Worm (Caenorhabditis elegans): ENCODE data around the gene F09B12.5.

The F09B12.5 gene

ce11 chrX:15087752-15088151 is 3.3 kb downstream of the F09B12.5 start:
- TF ChIP-seq nhr-120 (GFP tag; IDR thresholded peaks at IDR 0.05) = no peak
- no peak for TF ChIP-seq lsl-1 (GFP tag; optimal IDR thresholded peaks at IDR 0.05)
- TF ChIP-seq hmg-1.2 (GFP tag; IDR thresholded peaks at IDR 0.05) = no peak
- no peak for TF ChIP-seq bed-1 (GFP tag; IDR thresholded peaks at IDR 0.05)
- TF ChIP-seq nhr-80 (tag; optimal IDR thresholded peaks at IDR 0.05) = peak; percentile 52

ce11 chrX:15089123-15089522 is 4.6 kb downstream of the F09B12.5 start, which contains the start of gene flr-4:
TSS of gene flr-4 (plus strand) at chrX:15089397.
- TF ChIP-seq Y56A3A.18 (GFP tag; IDR thresholded peaks at IDR 0.05) (no peak), nhr-80 (tag; optimal IDR thresholded peaks at IDR 0.05) (peak; percentile 78)

- TF ChIP-seq nfya-1 (tag; optimal IDR thresholded peaks at IDR 0.05; ENCODE audit: borderline replicate concordance, insufficient read depth) (no peak), snpc-1.1 (tag; optimal IDR thresholded peaks at IDR 0.05; ENCODE audit: insufficient read depth) (peak; percentile 57), F52B5.7 (tag; optimal IDR thresholded peaks at IDR 0.05) (no peak), let-607 (tag; optimal IDR thresholded peaks at IDR 0.05) (no peak), snpc-4 (GFP tag; optimal IDR thresholded peaks at IDR 0.05) (peak; percentile 47), snpc-4 (tag; optimal IDR thresholded peaks at IDR 0.05) (peak in 3 of 4 experiments; percentile 20 to 87 (median 84)), Y95B8A.8 (GFP tag; IDR thresholded peaks at IDR 0.05) (no peak), egl-44 (GFP tag; IDR thresholded peaks at IDR 0.05) (no peak), sptf-2 (GFP tag; optimal IDR thresholded peaks at IDR 0.05) (no peak), dpff-1 (tag; optimal IDR thresholded peaks at IDR 0.05) (no peak), K12H6.12 (tag; optimal IDR thresholded peaks at IDR 0.05) (no peak), xnd-1 (tag; optimal IDR thresholded peaks at IDR 0.05) (no peak)
Observed at ce11 chrX:15092775-15093386, 8.4 kb downstream of the F09B12.5 start.

- TF ChIP-seq lin-35 (GFP tag; optimal IDR thresholded peaks at IDR 0.05) (no peak), snpc-1.1 (tag; optimal IDR thresholded peaks at IDR 0.05; ENCODE audit: insufficient read depth) (no peak), snpc-1.3 (tag; optimal IDR thresholded peaks at IDR 0.05; ENCODE audit: insufficient read depth) (no peak), dpl-1 (GFP tag; optimal IDR thresholded peaks at IDR 0.05) (no peak)
Observed at ce11 chrX:15094973-15095372, 10.5 kb downstream of the F09B12.5 start, which contains the start of gene F09B12.7. TSS of gene F09B12.7 (minus strand) at chrX:15095073.

- TF ChIP-seq snpc-4 (GFP tag; optimal IDR thresholded peaks at IDR 0.05) (no peak), snpc-4 (tag; optimal IDR thresholded peaks at IDR 0.05) (no peak), nhr-80 (tag; optimal IDR thresholded peaks at IDR 0.05) (peak; percentile 62)
Observed at ce11 chrX:15096277-15096676, 11.8 kb downstream of the F09B12.5 start.

- TF ChIP-seq nhr-80 (tag; optimal IDR thresholded peaks at IDR 0.05) = peak; percentile 54
- no peak for TF ChIP-seq let-607 (tag; optimal IDR thresholded peaks at IDR 0.05)
- no peak for TF ChIP-seq pbrm-1 (GFP tag; IDR thresholded peaks at IDR 0.05)
- no peak for TF ChIP-seq Y53G8AR.9 (GFP tag; conservative IDR thresholded peaks at IDR 0.05)
Observed at ce11 chrX:15097763-15098162, 13.3 kb downstream of the F09B12.5 start, which contains the start of gene F09B12.3. TSS of gene F09B12.3 (minus strand) at chrX:15097954.

- peak; percentile 56 for TF ChIP-seq nhr-80 (tag; optimal IDR thresholded peaks at IDR 0.05)
- TF ChIP-seq aptf-3 (GFP tag; IDR thresholded peaks at IDR 0.05) = no peak
- TF ChIP-seq hmg-1.2 (GFP tag; IDR thresholded peaks at IDR 0.05) = peak; percentile 84
- TF ChIP-seq ceh-27 (GFP tag; optimal IDR thresholded peaks at IDR 0.05) = peak; percentile 54
- TF ChIP-seq pha-4 (tag; optimal IDR thresholded peaks at IDR 0.05) = no peak
- peak; percentile 54; the same call in 1 of the 2 replicates for TF ChIP-seq dox-1 (GFP tag; IDR thresholded peaks at IDR 0.05)
- TF ChIP-seq lsl-1 (GFP tag; optimal IDR thresholded peaks at IDR 0.05) = no peak
- TF ChIP-seq F55B11.4 (tag; optimal IDR thresholded peaks at IDR 0.05; ENCODE audit: borderline replicate concordance, insufficient read depth) = no peak
- no peak for TF ChIP-seq nfyb-1 (GFP tag; IDR thresholded peaks at IDR 0.05)
Observed at ce11 chrX:15100369-15100963, 16.0 kb downstream of the F09B12.5 start, which contains the start of gene dhhc-1. TSS of gene dhhc-1 (minus strand) at chrX:15100419.

All from whole organism, young adult.